Worm (Caenorhabditis elegans) whole organism, midembryonic: ENCODE measurements around the gene chtb-2.

Source experiments
- T22C8.4 ChIP-seq: fragments of 200-800 bp; sonication (Bioruptor generic); IDR thresholded peaks from 2 replicates; pipeline ENCODE4 v1.3.6; 2022; ENCODE audit warnings: missing genetic modification characterization, missing compliant biosample characterization
- ref-1 ChIP-seq: fragments of 200-800 bp; sonication (Bioruptor generic); conservative IDR thresholded peaks from 2 replicates; pipeline ENCODE4 v1.3.6; 2022; ENCODE audit warnings: missing genetic modification reagents, missing genetic modification characterization, missing compliant biosample characterization

DNA sequence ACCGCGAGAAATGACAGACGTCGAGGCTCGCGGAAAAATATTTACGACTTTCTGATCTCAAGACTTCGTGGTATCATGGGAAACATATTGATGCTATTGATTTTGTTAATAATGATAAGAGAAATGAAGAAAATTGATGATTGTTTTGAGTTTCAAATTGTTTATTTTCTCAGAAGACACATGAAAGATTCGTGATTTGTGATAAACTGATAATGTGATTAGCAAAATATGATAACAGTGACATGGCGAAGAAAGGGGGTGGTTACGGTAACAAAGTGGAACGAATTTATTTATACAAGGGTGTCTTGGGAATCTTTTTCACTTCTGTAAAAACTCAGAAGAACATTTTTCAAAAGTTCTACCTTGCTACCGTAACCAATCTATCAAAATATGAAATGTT is 26.3 kb downstream of the chtb-2 start:
- no peak for TF ChIP-seq ref-1 (GFP tag; lab: Robert Waterston, UW)
- no peak for TF ChIP-seq T22C8.4 (GFP tag; lab: Robert Waterston, UW)
